Worm (Caenorhabditis elegans): ENCODE measurements around the gene rip-1.

DNA sequence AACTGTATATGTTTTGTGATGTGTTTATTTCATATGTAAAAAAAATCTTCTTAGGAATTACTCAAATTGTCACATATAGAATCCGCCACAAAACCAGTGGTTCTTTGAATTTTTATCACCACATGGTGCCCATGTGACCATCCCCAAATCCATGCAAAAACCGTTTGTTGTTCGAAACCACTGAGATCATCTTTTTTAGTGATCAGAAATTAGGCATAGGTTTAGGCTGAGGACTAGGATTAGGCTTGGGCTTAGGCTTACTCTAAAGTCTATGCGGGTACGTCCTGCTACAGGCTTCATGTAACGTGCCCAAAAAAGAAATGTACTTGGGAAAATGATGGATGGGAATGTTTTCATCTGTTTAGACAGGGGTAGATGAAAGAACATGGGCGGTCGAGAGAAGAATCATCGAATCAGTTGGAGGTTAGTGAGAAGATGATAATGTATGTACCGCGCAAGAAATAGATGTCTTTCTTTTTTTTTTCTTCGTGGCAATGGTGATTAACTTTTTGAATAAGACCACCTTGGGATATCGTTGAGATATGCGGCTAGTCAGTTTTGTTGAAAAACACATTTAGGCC lies 22.2 kb downstream of the rip-1 start:
- TF ChIP-seq flt-1 (GFP tag; IDR thresholded peaks at IDR 0.05) (no peak), med-1 (GFP tag; optimal IDR thresholded peaks at IDR 0.05; ENCODE audit: insufficient read depth) (no peak)

Measured in whole organism, midembryonic.